Fruit fly (Drosophila melanogaster): ENCODE results near the gene iPLA2-VIA.

DNA sequence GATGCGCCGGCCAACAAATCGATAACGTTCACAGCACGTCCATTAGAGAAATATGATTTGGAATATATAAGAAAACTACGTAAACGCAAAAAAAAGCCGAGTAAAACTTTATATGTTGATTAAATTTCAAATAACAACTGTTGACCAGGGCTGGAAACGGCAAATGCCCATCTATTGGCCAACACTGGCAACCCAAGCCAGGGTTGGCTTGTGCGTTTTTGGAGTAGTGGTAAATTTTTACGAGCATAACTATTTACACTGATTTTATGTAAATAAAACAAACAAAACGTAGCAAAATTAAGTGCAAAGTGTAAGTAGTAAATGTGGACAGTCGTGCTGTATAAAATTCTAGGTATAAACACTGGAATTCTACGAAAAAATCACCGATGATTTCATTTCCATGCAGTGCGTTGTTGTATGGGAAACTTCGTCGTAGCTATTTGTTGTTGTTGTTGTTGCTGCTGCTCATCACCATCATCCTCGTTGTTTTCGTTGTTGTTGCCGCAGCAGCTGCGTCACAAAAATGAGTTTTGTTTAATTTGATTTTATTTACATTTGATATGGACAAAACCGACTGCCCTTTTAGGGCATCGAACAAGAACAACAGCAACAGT is 35.0 kb upstream of the iPLA2-VIA start, which contains the start of gene nudE:
- no peak for TF ChIP-seq Six4 (GFP tag; optimal IDR thresholded peaks at IDR 0.05)
- no peak for TF ChIP-seq CG10209 (GFP tag; optimal IDR thresholded peaks at IDR 0.05)
- TF ChIP-seq vnd (GFP tag; IDR thresholded peaks at IDR 0.05; ENCODE audit: partially characterized antibody): no peak
- no peak; the same call in 1 of the 2 replicates for TF ChIP-seq ara (GFP tag; IDR thresholded peaks at IDR 0.05)
- no peak for TF ChIP-seq aop (GFP tag; IDR thresholded peaks at IDR 0.05)
- TF ChIP-seq Fer2 (tag; optimal IDR thresholded peaks at IDR 0.05): no peak
- TF ChIP-seq yki (optimal IDR thresholded peaks at IDR 0.05): no peak
- no peak for TF ChIP-seq br (optimal IDR thresholded peaks at IDR 0.05)
- no peak for TF ChIP-seq Meics (GFP tag; optimal IDR thresholded peaks at IDR 0.05)
- TF ChIP-seq h (optimal IDR thresholded peaks at IDR 0.05): no peak
- TF ChIP-seq psq (GFP tag; optimal IDR thresholded peaks at IDR 0.05): no peak
- TF ChIP-seq CG31224 (GFP tag; IDR thresholded peaks at IDR 0.05): no peak
- TF ChIP-seq nerfin-2 (GFP tag; IDR thresholded peaks at IDR 0.05; ENCODE audit: partially characterized antibody): no peak
- peak; percentile 2 for TF ChIP-seq da (GFP tag; optimal IDR thresholded peaks at IDR 0.05)

Measured in whole organism, embryonic.